Worm (Caenorhabditis elegans) whole organism, early embryonic: Measurements from ENCODE around the gene col-109.

ENCODE experiments used
- B0310.2 ChIP-seq: sonication (generic microtip); optimal IDR thresholded peaks from 2 replicates; lab custom pipeline; 2016; ENCODE audit warnings: mild to moderate bottlenecking, missing genetic modification characterization, missing compliant biosample characterization
- F13C5.2 ChIP-seq: sonication (generic microtip); optimal IDR thresholded peaks from 2 replicates; lab custom pipeline; 2017; ENCODE audit warnings: mild to moderate bottlenecking, missing genetic modification characterization, inconsistent platforms, missing compliant biosample characterization
- aly-1 ChIP-seq: sonication (generic microtip); optimal IDR thresholded peaks from 2 replicates; lab custom pipeline; 2016; ENCODE audit warnings: missing genetic modification characterization, missing compliant biosample characterization
- ama-1 ChIP-seq: fragments of 150-350 bp; optimal IDR thresholded peaks from 2 replicates; lab custom pipeline; 2014
- ceh-13 ChIP-seq: fragments of 200-800 bp; sonication (Bioruptor generic); optimal IDR thresholded peaks from 2 replicates; lab custom pipeline; 2018; ENCODE audit warnings: mild to moderate bottlenecking, missing genetic modification characterization, missing compliant biosample characterization
- ceh-36 ChIP-seq: sonication (generic microtip); optimal IDR thresholded peaks from 2 replicates; lab custom pipeline; 2016; ENCODE audit warnings: missing genetic modification characterization, inconsistent platforms, missing compliant biosample characterization
- ets-7 ChIP-seq: sonication (generic microtip); optimal IDR thresholded peaks from 2 replicates; lab custom pipeline; 2016; ENCODE audit warnings: missing genotype, missing genetic modification characterization, missing compliant biosample characterization
- flt-1 ChIP-seq: fragments of 200-800 bp; sonication (Bioruptor generic); IDR thresholded peaks from 2 replicates; pipeline ENCODE4 v1.3.6; 2022; ENCODE audit warnings: missing genetic modification characterization, missing compliant biosample characterization
- hmbx-1 ChIP-seq: sonication (generic microtip); optimal IDR thresholded peaks from 2 replicates; lab custom pipeline; 2016; ENCODE audit warnings: mild to moderate bottlenecking, missing genetic modification characterization, missing compliant biosample characterization
- hmg-4 ChIP-seq: fragments of 200-800 bp; sonication (Bioruptor generic); optimal IDR thresholded peaks from 2 replicates; lab custom pipeline; 2018; ENCODE audit warnings: mild to moderate bottlenecking, missing genetic modification characterization, missing compliant biosample characterization
- hnd-1 ChIP-seq: sonication (generic microtip); optimal IDR thresholded peaks from 2 replicates; lab custom pipeline; 2016; ENCODE audit warnings: missing genetic modification characterization, missing compliant biosample characterization
- pes-1 ChIP-seq: fragments of 200-800 bp; sonication (Bioruptor generic); IDR thresholded peaks from 2 replicates; pipeline ENCODE4 v1.3.6; 2022; ENCODE audit warnings: missing genetic modification reagents, missing genetic modification characterization, missing compliant biosample characterization
- scrt-1 ChIP-seq: fragments of 200-800 bp; sonication (Bioruptor generic); IDR thresholded peaks from 2 replicates; pipeline ENCODE4 v1.3.6; 2022; ENCODE audit warnings: missing genetic modification characterization, missing compliant biosample characterization
- sea-1 ChIP-seq: fragments of 200-800 bp; sonication (Bioruptor generic); conservative IDR thresholded peaks from 2 replicates; pipeline ENCODE4 v1.3.6; 2022; ENCODE audit warnings: missing genetic modification characterization, missing compliant biosample characterization
- tbx-11 ChIP-seq: fragments of 200-800 bp; sonication (Bioruptor generic); IDR thresholded peaks from 2 replicates; pipeline ENCODE4 v1.3.6; 2022; ENCODE audit warnings: missing genetic modification characterization, missing compliant biosample characterization
- tbx-37 ChIP-seq: fragments of 200-800 bp; sonication (Bioruptor generic); conservative IDR thresholded peaks from 2 replicates; pipeline ENCODE4 v1.3.6; 2022; ENCODE audit warnings: missing genetic modification reagents, missing genetic modification characterization, missing compliant biosample characterization
- tra-4 ChIP-seq: sonication (generic microtip); optimal IDR thresholded peaks from 2 replicates; lab custom pipeline; 2017; ENCODE audit warnings: missing genetic modification characterization, missing compliant biosample characterization

col-109 gene

ce11 chrIV:1820153-1820552 is at the start of gene col-109:
Gene col-109 (minus strand): TSS chrIV:1820253.
- TF ChIP-seq tbx-11 (no peak), ama-1 (lab: Kevin White, UChicago) (no peak), hnd-1 (tag; lab: Kevin White, UChicago) (no peak), F13C5.2 (tag; lab: Kevin White, UChicago) (no peak), aly-1 (tag; lab: Kevin White, UChicago) (no peak), tbx-37 (GFP tag; lab: Robert Waterston, UW) (no peak), tra-4 (tag; lab: Kevin White, UChicago) (no peak), flt-1 (GFP tag; lab: Robert Waterston, UW) (no peak), ets-7 (tag; lab: Kevin White, UChicago) (no peak), B0310.2 (tag; lab: Kevin White, UChicago) (no peak), scrt-1 (GFP tag; lab: Robert Waterston, UW) (no peak), pes-1 (GFP tag; lab: Robert Waterston, UW) (no peak), sea-1 (no peak), ceh-13 (GFP tag; lab: Kevin White, UChicago) (no peak)

DNA sequence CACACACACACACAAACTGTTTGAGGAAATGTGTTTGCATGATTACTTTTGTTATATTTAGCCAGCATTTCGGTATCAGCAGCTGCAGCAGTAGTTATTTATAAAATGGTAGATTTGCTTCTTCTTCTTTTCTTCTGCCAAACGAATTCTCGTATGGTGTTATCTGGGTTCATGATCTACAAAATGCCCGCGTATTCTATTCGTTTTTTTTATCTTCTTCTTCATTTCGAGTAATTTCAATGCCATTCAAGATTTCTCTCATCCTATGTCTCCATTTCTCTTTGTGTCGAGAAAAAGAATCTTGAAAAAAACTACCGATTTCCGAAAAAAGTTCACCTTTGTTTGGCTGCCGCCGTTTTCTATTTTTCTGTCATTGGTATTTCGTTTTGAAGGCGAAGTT is 48.9 kb upstream of the col-109 start:
- TF ChIP-seq tbx-37 (GFP tag; lab: Robert Waterston, UW) (no peak), tra-4 (tag; lab: Kevin White, UChicago) (no peak), ets-7 (tag; lab: Kevin White, UChicago) (no peak), ceh-13 (GFP tag; lab: Kevin White, UChicago) (no peak), pes-1 (GFP tag; lab: Robert Waterston, UW) (no peak), hmg-4 (GFP tag; lab: Kevin White, UChicago) (no peak), B0310.2 (tag; lab: Kevin White, UChicago) (no peak), scrt-1 (GFP tag; lab: Robert Waterston, UW) (no peak), sea-1 (no peak), ceh-36 (tag; lab: Kevin White, UChicago) (no peak), ama-1 (lab: Kevin White, UChicago) (no peak), hmbx-1 (tag; lab: Kevin White, UChicago) (no peak), aly-1 (tag; lab: Kevin White, UChicago) (no peak), hnd-1 (tag; lab: Kevin White, UChicago) (no peak), flt-1 (GFP tag; lab: Robert Waterston, UW) (no peak), F13C5.2 (tag; lab: Kevin White, UChicago) (no peak), tbx-11 (no peak)

DNA sequence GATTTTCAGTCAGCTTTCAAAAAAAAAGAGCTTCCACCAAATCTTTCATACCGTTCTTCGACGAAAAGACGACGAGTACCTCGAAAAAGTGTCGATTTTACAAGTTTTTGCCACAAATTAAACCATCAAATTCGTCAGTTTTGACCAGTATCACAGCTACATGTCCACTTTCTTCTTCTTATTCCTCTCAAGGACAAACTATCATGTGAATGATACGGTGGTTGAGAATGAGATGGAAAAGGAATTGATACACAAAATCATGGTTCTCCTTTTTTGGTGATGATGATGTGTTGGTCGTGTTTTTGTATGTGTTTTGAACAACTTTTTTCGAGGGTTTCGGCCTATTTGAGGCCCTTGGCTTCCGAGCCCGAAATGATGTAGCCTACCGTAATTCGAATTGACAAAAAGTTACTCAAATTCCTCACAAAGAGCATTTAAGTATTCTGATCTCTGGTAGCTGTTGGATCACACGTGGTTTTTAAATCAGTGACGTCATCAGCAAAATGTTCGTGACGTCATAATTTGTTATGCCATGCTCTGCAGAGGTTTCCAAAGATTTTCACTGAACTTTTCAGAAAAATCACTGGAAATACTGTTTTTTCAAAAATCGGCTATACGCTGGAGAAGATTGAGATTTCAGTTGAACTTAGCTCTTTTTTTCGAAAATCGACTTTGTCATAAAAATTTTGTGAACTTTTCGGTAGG is 48.0 kb upstream of the col-109 start:
- TF ChIP-seq pes-1 (GFP tag; lab: Robert Waterston, UW) = no peak
- TF ChIP-seq sea-1 = no peak
- no peak for TF ChIP-seq B0310.2 (tag; lab: Kevin White, UChicago)
- no peak for TF ChIP-seq ceh-13 (GFP tag; lab: Kevin White, UChicago)
- TF ChIP-seq ets-7 (tag; lab: Kevin White, UChicago) = no peak
- no peak for TF ChIP-seq tbx-11
- no peak for TF ChIP-seq flt-1 (GFP tag; lab: Robert Waterston, UW)
- no peak for TF ChIP-seq F13C5.2 (tag; lab: Kevin White, UChicago)

- no peak for TF ChIP-seq ets-7 (tag; lab: Kevin White, UChicago)
- no peak for TF ChIP-seq ceh-13 (GFP tag; lab: Kevin White, UChicago)
- no peak for TF ChIP-seq hnd-1 (tag; lab: Kevin White, UChicago)
- no peak for TF ChIP-seq B0310.2 (tag; lab: Kevin White, UChicago)
- TF ChIP-seq sea-1 = no peak
- no peak for TF ChIP-seq F13C5.2 (tag; lab: Kevin White, UChicago)
- no peak for TF ChIP-seq aly-1 (tag; lab: Kevin White, UChicago)
- no peak for TF ChIP-seq tbx-11
- TF ChIP-seq tbx-37 (GFP tag; lab: Robert Waterston, UW) = no peak
- TF ChIP-seq flt-1 (GFP tag; lab: Robert Waterston, UW) = no peak
Measured at ce11 chrIV:1866863-1867262, 46.8 kb upstream of the col-109 start.

ce11 chrIV:1862655-1863054 is 42.6 kb upstream of the col-109 start:
- TF ChIP-seq ceh-13 (GFP tag; lab: Kevin White, UChicago) = no peak
- no peak for TF ChIP-seq hmg-4 (GFP tag; lab: Kevin White, UChicago)
- no peak for TF ChIP-seq F13C5.2 (tag; lab: Kevin White, UChicago)
- TF ChIP-seq ets-7 (tag; lab: Kevin White, UChicago) = no peak
- no peak for TF ChIP-seq scrt-1 (GFP tag; lab: Robert Waterston, UW)
- TF ChIP-seq aly-1 (tag; lab: Kevin White, UChicago) = no peak
- TF ChIP-seq tra-4 (tag; lab: Kevin White, UChicago) = no peak
- no peak for TF ChIP-seq pes-1 (GFP tag; lab: Robert Waterston, UW)
- TF ChIP-seq ceh-36 (tag; lab: Kevin White, UChicago) = no peak

DNA sequence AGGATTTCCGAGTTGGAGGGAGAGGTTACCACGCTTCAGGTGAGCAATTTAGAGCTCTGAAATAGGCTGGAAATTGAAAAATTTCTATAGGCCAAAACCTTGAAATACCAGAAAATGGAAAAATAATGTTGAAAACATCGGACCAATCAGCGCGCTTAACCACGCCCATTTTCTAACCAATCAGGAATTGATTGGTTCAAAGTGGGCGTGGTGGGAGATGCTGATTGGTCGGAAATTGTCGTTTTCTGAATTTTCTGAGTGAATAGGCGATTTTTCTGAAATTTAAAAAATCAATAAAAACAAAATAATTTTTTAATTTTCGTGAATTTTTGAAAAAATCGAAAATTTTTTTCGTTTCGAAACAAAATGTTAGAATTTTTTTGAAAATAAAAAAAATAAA is 40.9 kb upstream of the col-109 start:
- no peak for TF ChIP-seq aly-1 (tag; lab: Kevin White, UChicago)
- TF ChIP-seq hmg-4 (GFP tag; lab: Kevin White, UChicago) = no peak
- TF ChIP-seq scrt-1 (GFP tag; lab: Robert Waterston, UW) = no peak
- no peak for TF ChIP-seq flt-1 (GFP tag; lab: Robert Waterston, UW)
- TF ChIP-seq ceh-13 (GFP tag; lab: Kevin White, UChicago) = no peak

ce11 chrIV:1859365-1859982 is 39.4 kb upstream of the col-109 start:
- TF ChIP-seq flt-1 (GFP tag; lab: Robert Waterston, UW) (no peak), hmg-4 (GFP tag; lab: Kevin White, UChicago) (no peak), ceh-13 (GFP tag; lab: Kevin White, UChicago) (no peak)
